Fruit fly (Drosophila melanogaster) whole organism, prepupa: ENCODE data around the gene phtm.
A peak's percentile ranks its signal among the peaks of the same experiment; 100 is the strongest.

Experiments used
- Blimp-1 ChIP-seq: fragments of 200-800 bp; sonication (Bioruptor generic); optimal IDR thresholded peaks from 3 replicates; lab custom pipeline; 2017; ENCODE audit warnings: missing biosample characterization, missing genetic modification characterization, mild to moderate bottlenecking, moderate library complexity, missing genetic modification reagents
- CG10631 ChIP-seq: fragments of 200-800 bp; sonication (Bioruptor generic); optimal IDR thresholded peaks from 2 replicates; lab custom pipeline; 2016; ENCODE audit warnings: missing biosample characterization, missing genetic modification characterization
- CG11762 ChIP-seq: fragments of 200-800 bp; sonication (Bioruptor generic); optimal IDR thresholded peaks from 3 replicates; lab custom pipeline; 2016; ENCODE audit warnings: missing biosample characterization, missing genetic modification characterization; ENCODE audit not compliant: insufficient read depth
- CG11902 ChIP-seq: fragments of 200-800 bp; sonication (Bioruptor generic); optimal IDR thresholded peaks from 3 replicates; lab custom pipeline; 2016; ENCODE audit warnings: missing biosample characterization, missing genetic modification characterization
- CG15336 ChIP-seq: fragments of 200-800 bp; sonication (Bioruptor generic); IDR thresholded peaks from 2 replicates; pipeline ENCODE4 v1.3.6; 2022; ENCODE audit warnings: missing biosample characterization, missing genetic modification characterization
- CG1621 ChIP-seq: fragments of 200-800 bp; sonication (Bioruptor generic); optimal IDR thresholded peaks from 3 replicates; lab custom pipeline; 2018; ENCODE audit warnings: missing biosample characterization, mild to moderate bottlenecking, missing genetic modification characterization
- CG3032 ChIP-seq: fragments of 200-800 bp; optimal IDR thresholded peaks from 2 replicates; lab custom pipeline; 2019; ENCODE audit warnings: missing biosample characterization, mild to moderate bottlenecking, missing genetic modification characterization, moderate library complexity
- CG32006 ChIP-seq: fragments of 200-800 bp; sonication (Bioruptor generic); optimal IDR thresholded peaks from 3 replicates; lab custom pipeline; 2017; ENCODE audit warnings: missing biosample characterization, mild to moderate bottlenecking, missing genetic modification characterization
- CG34406 ChIP-seq: fragments of 200-800 bp; sonication (Bioruptor generic); optimal IDR thresholded peaks from 3 replicates; lab custom pipeline; 2016; ENCODE audit warnings: missing biosample characterization, missing genetic modification characterization
- CG3919 ChIP-seq: fragments of 200-800 bp; sonication (Bioruptor generic); optimal IDR thresholded peaks from 3 replicates; lab custom pipeline; 2016; ENCODE audit warnings: missing biosample characterization, missing genetic modification characterization
- CG4318 ChIP-seq: fragments of 200-800 bp; sonication (Bioruptor generic); optimal IDR thresholded peaks from 3 replicates; lab custom pipeline; 2017; ENCODE audit warnings: missing biosample characterization, mild to moderate bottlenecking, missing genetic modification characterization
- CG6163 ChIP-seq: fragments of 200-800 bp; sonication (Bioruptor generic); IDR thresholded peaks from 3 replicates; pipeline ENCODE4 v1.3.6; 2022; ENCODE audit warnings: missing biosample characterization, missing genetic modification characterization
- CG6276 ChIP-seq: fragments of 200-800 bp; sonication (Bioruptor generic); optimal IDR thresholded peaks from 2 replicates; lab custom pipeline; 2017; ENCODE audit warnings: missing biosample characterization, mild to moderate bottlenecking, missing genetic modification characterization
- CG6792 ChIP-seq: fragments of 200-800 bp; sonication (Bioruptor generic); optimal IDR thresholded peaks from 3 replicates; lab custom pipeline; 2016; ENCODE audit warnings: missing biosample characterization, missing genetic modification characterization
- CG6808 ChIP-seq: fragments of 200-800 bp; sonication (Bioruptor generic); optimal IDR thresholded peaks from 3 replicates; lab custom pipeline; 2017; ENCODE audit warnings: missing biosample characterization, missing genetic modification characterization, mild to moderate bottlenecking, moderate library complexity, missing genetic modification reagents
- CG7368 ChIP-seq: fragments of 200-800 bp; sonication (Bioruptor generic); optimal IDR thresholded peaks from 3 replicates; lab custom pipeline; 2016; ENCODE audit warnings: missing biosample characterization, missing genetic modification characterization
- CG8119 ChIP-seq: fragments of 200-800 bp; sonication (Bioruptor generic); IDR thresholded peaks from 3 replicates; pipeline ENCODE4 v1.3.6; 2022; ENCODE audit warnings: missing biosample characterization, missing genetic modification characterization
- CG8319 ChIP-seq: fragments of 200-800 bp; sonication (Bioruptor generic); optimal IDR thresholded peaks from 3 replicates; lab custom pipeline; 2016; ENCODE audit warnings: missing biosample characterization, missing genetic modification characterization
- Eip75B ChIP-seq: fragments of 200-800 bp; sonication (Bioruptor generic); optimal IDR thresholded peaks from 3 replicates; lab custom pipeline; 2016; ENCODE audit warnings: missing biosample characterization, missing genetic modification characterization
- Eip93F ChIP-seq: fragments of 200-800 bp; sonication (Bioruptor generic); optimal IDR thresholded peaks from 2 replicates; lab custom pipeline; 2016; ENCODE audit warnings: missing biosample characterization, mild to moderate bottlenecking, missing genetic modification characterization
- Ets21C ChIP-seq: fragments of 200-800 bp; sonication (Bioruptor generic); optimal IDR thresholded peaks from 3 replicates; lab custom pipeline; 2016; ENCODE audit warnings: missing biosample characterization, missing genetic modification characterization
- Ets96B ChIP-seq: fragments of 200-800 bp; optimal IDR thresholded peaks from 2 replicates; lab custom pipeline; 2019; ENCODE audit warnings: missing biosample characterization, mild to moderate bottlenecking, missing genetic modification characterization, moderate library complexity
- Hr39 ChIP-seq: fragments of 200-800 bp; sonication (Bioruptor generic); optimal IDR thresholded peaks from 2 replicates; lab custom pipeline; 2016; ENCODE audit warnings: missing biosample characterization, missing genetic modification characterization
- Hr4 ChIP-seq: fragments of 200-800 bp; sonication (Bioruptor generic); optimal IDR thresholded peaks from 3 replicates; lab custom pipeline; 2016; ENCODE audit warnings: missing biosample characterization, missing genetic modification characterization
- Met ChIP-seq: fragments of 200-800 bp; sonication (Bioruptor generic); optimal IDR thresholded peaks from 3 replicates; lab custom pipeline; 2016; ENCODE audit warnings: missing biosample characterization, missing genetic modification characterization
- OdsH ChIP-seq: fragments of 200-800 bp; sonication (Bioruptor generic); optimal IDR thresholded peaks from 3 replicates; lab custom pipeline; 2016; ENCODE audit warnings: missing biosample characterization, missing genetic modification characterization
- Smox ChIP-seq: fragments of 200-800 bp; sonication (Bioruptor generic); optimal IDR thresholded peaks from 3 replicates; lab custom pipeline; 2016; ENCODE audit warnings: missing biosample characterization, missing genetic modification characterization
- Sox102F ChIP-seq: fragments of 200-800 bp; sonication (Bioruptor generic); optimal IDR thresholded peaks from 2 replicates; lab custom pipeline; 2016; ENCODE audit warnings: missing biosample characterization, mild to moderate bottlenecking, missing genetic modification characterization
- Sox14 ChIP-seq: fragments of 200-800 bp; sonication (Bioruptor generic); optimal IDR thresholded peaks from 3 replicates; lab custom pipeline; 2016; ENCODE audit warnings: missing biosample characterization, missing genetic modification characterization
- Sox15 ChIP-seq: fragments of 200-800 bp; sonication (Bioruptor generic); optimal IDR thresholded peaks from 3 replicates; lab custom pipeline; 2016; ENCODE audit warnings: missing biosample characterization, missing genetic modification characterization
- achi ChIP-seq: fragments of 200-800 bp; sonication (Bioruptor generic); optimal IDR thresholded peaks from 3 replicates; lab custom pipeline; 2016; ENCODE audit warnings: missing biosample characterization, missing genetic modification characterization
- cyc ChIP-seq: fragments of 200-800 bp; sonication (Bioruptor generic); optimal IDR thresholded peaks from 3 replicates; lab custom pipeline; 2016; ENCODE audit warnings: missing biosample characterization, missing genetic modification characterization
- dac ChIP-seq: fragments of 200-800 bp; sonication (Bioruptor generic); optimal IDR thresholded peaks from 2 replicates; lab custom pipeline; 2017; ENCODE audit warnings: missing biosample characterization, mild to moderate bottlenecking, missing genetic modification characterization
- eg ChIP-seq: fragments of 200-800 bp; sonication (Bioruptor generic); IDR thresholded peaks from 3 replicates; pipeline ENCODE4 v1.3.6; 2022; ENCODE audit warnings: missing biosample characterization, missing genetic modification characterization
- esn ChIP-seq: fragments of 200-800 bp; sonication (Bioruptor generic); optimal IDR thresholded peaks from 2 replicates; lab custom pipeline; 2016; ENCODE audit warnings: missing biosample characterization, mild to moderate bottlenecking, missing genetic modification characterization, moderate library complexity
- fd59A ChIP-seq: fragments of 200-800 bp; sonication (Bioruptor generic); optimal IDR thresholded peaks from 2 replicates; lab custom pipeline; 2017; ENCODE audit warnings: missing biosample characterization, mild to moderate bottlenecking, missing genetic modification characterization, missing genetic modification reagents
- fd85E ChIP-seq: fragments of 200-800 bp; sonication (Bioruptor generic); optimal IDR thresholded peaks from 3 replicates; lab custom pipeline; 2016; ENCODE audit warnings: missing biosample characterization, missing genetic modification characterization
- fkh ChIP-seq: fragments of 200-800 bp; sonication (Bioruptor generic); optimal IDR thresholded peaks from 3 replicates; lab custom pipeline; 2017; ENCODE audit warnings: missing biosample characterization, mild to moderate bottlenecking, missing genetic modification characterization, moderate library complexity
- lz ChIP-seq: fragments of 200-800 bp; sonication (Bioruptor generic); optimal IDR thresholded peaks from 3 replicates; lab custom pipeline; 2016; ENCODE audit warnings: missing biosample characterization, missing genetic modification characterization
- net ChIP-seq: fragments of 200-800 bp; sonication (Bioruptor generic); optimal IDR thresholded peaks from 3 replicates; lab custom pipeline; 2016; ENCODE audit warnings: missing biosample characterization, missing genetic modification characterization
- pdm3 ChIP-seq: fragments of 200-800 bp; sonication (Bioruptor generic); optimal IDR thresholded peaks from 3 replicates; lab custom pipeline; 2016; ENCODE audit warnings: missing biosample characterization, missing genetic modification characterization
- salr ChIP-seq, 2 experiments: fragments of 200-800 bp; sonication (Bioruptor generic); optimal IDR thresholded peaks; 3 replicates each; lab custom pipeline; 2016 to 2018; ENCODE audit warnings: missing biosample characterization in 2 of 2, missing genetic modification characterization in 2 of 2, mild to moderate bottlenecking in 1 of 2
- spab ChIP-seq: fragments of 200-800 bp; sonication (Bioruptor generic); optimal IDR thresholded peaks from 2 replicates; lab custom pipeline; 2017; ENCODE audit warnings: missing biosample characterization, mild to moderate bottlenecking, missing genetic modification characterization, missing genetic modification reagents
- svp ChIP-seq: fragments of 200-800 bp; sonication (Bioruptor generic); peaks from one replicate; lab custom pipeline; 2016; ENCODE audit warnings: missing biosample characterization, missing genetic modification characterization
- topi ChIP-seq: fragments of 200-800 bp; sonication (Bioruptor generic); optimal IDR thresholded peaks from 3 replicates; lab custom pipeline; 2016; ENCODE audit warnings: missing biosample characterization, missing genetic modification characterization
- vri ChIP-seq: fragments of 200-800 bp; sonication (Bioruptor generic); optimal IDR thresholded peaks from 3 replicates; lab custom pipeline; 2016; ENCODE audit warnings: missing biosample characterization, mild to moderate bottlenecking, missing genetic modification characterization

phtm gene

dm6 chrX:18645720-18646213, 39.8 kb upstream of the phtm start (continued):
- TF ChIP-seq Ets21C = peak; percentile 60
- peak; percentile 71 for TF ChIP-seq CG11762 (GFP tag; lab: Kevin White, UChicago)
- peak; percentile 79 for TF ChIP-seq CG15336 (GFP tag; lab: Robert Waterston, UW)
- TF ChIP-seq CG6792 = peak; percentile 72
- TF ChIP-seq spab (GFP tag; lab: Kevin White, UChicago) = peak; percentile 43
- peak; percentile 84 for TF ChIP-seq CG32006 (GFP tag; lab: Kevin White, UChicago)
- peak; percentile 75 for TF ChIP-seq Hr39
- TF ChIP-seq CG6808 (GFP tag; lab: Kevin White, UChicago) = peak; percentile 59
- TF ChIP-seq achi = peak; percentile 75
- TF ChIP-seq lz (GFP tag; lab: Kevin White, UChicago) = peak; percentile 76
- TF ChIP-seq CG3919 = peak; percentile 72
- TF ChIP-seq svp (GFP tag; lab: Kevin White, UChicago) = peak; percentile 81
- peak; percentile 67 for TF ChIP-seq Hr4 (GFP tag; lab: Kevin White, UChicago)
- TF ChIP-seq pdm3 (GFP tag; lab: Kevin White, UChicago) = peak; percentile 73
- TF ChIP-seq fd85E (GFP tag; lab: Kevin White, UChicago) = no peak
- TF ChIP-seq OdsH (GFP tag; lab: Kevin White, UChicago) = peak; percentile 76
- peak; percentile 69 for TF ChIP-seq vri (GFP tag; lab: Kevin White, UChicago)
- peak; percentile 70 for TF ChIP-seq Eip75B
- peak; percentile 53 for TF ChIP-seq CG8319 (GFP tag; lab: Kevin White, UChicago)
- peak; percentile 64 for TF ChIP-seq CG34406 (GFP tag; lab: Kevin White, UChicago)
- TF ChIP-seq topi = peak; percentile 76
- peak; percentile 62 for TF ChIP-seq Sox14 (GFP tag; lab: Kevin White, UChicago)

dm6 chrX:18646855-18647699, 38.5 kb upstream of the phtm start, which contains the start of gene Rip11:
Rip11 (minus strand) TSS chrX:18647648.
- no peak for TF ChIP-seq fkh
- no peak for TF ChIP-seq OdsH (GFP tag; lab: Kevin White, UChicago)
- TF ChIP-seq Ets21C = peak; percentile 42
- peak; percentile 68 for TF ChIP-seq lz (GFP tag; lab: Kevin White, UChicago)
- TF ChIP-seq esn (GFP tag; lab: Kevin White, UChicago) = peak; percentile 79
- peak; percentile 70 for TF ChIP-seq dac (GFP tag; lab: Kevin White, UChicago)
- TF ChIP-seq CG15336 (GFP tag; lab: Robert Waterston, UW) = peak; percentile 78
- no peak for TF ChIP-seq CG10631
- TF ChIP-seq CG7368 (GFP tag; lab: Kevin White, UChicago) = peak; percentile 68
- peak; percentile 56 for TF ChIP-seq Sox14 (GFP tag; lab: Kevin White, UChicago)
- TF ChIP-seq Sox102F (GFP tag; lab: Kevin White, UChicago) = peak; percentile 69
- TF ChIP-seq CG11762 (GFP tag; lab: Kevin White, UChicago) = peak; percentile 63
- TF ChIP-seq CG6276 (GFP tag; lab: Kevin White, UChicago) = no peak
- peak; percentile 66 for TF ChIP-seq CG32006 (GFP tag; lab: Kevin White, UChicago)
- peak; percentile 37 for TF ChIP-seq Eip93F
- peak; percentile 78 for TF ChIP-seq Met (GFP tag; lab: Kevin White, UChicago)
- TF ChIP-seq Sox15 (GFP tag; lab: Kevin White, UChicago) = no peak
- peak; percentile 61 for TF ChIP-seq CG34406 (GFP tag; lab: Kevin White, UChicago)
- peak; percentile 82 for TF ChIP-seq CG8119
- peak; percentile 69 for TF ChIP-seq Smox (GFP tag; lab: Kevin White, UChicago)
- TF ChIP-seq CG11902 = no peak
- peak; percentile 77 for TF ChIP-seq pdm3 (GFP tag; lab: Kevin White, UChicago)
- TF ChIP-seq salr (GFP tag; optimal IDR thresholded peaks at IDR 0.05; lab: Kevin White, UChicago) = peak in 1 of 2 experiments; percentile 32
- TF ChIP-seq CG3919 = peak; percentile 81
- TF ChIP-seq Ets96B (tag; lab: Kevin White, UChicago) = peak; percentile 68
- TF ChIP-seq spab (GFP tag; lab: Kevin White, UChicago) = peak; percentile 73
- TF ChIP-seq CG1621 = peak; percentile 73
- peak; percentile 95 for TF ChIP-seq Blimp-1 (GFP tag; lab: Kevin White, UChicago)
- no peak for TF ChIP-seq CG4318
- TF ChIP-seq achi = peak; percentile 71
- TF ChIP-seq net (GFP tag; lab: Kevin White, UChicago) = peak; percentile 82
- TF ChIP-seq cyc (GFP tag; lab: Kevin White, UChicago) = peak; percentile 59
- TF ChIP-seq eg (GFP tag; lab: Robert Waterston, UW) = peak; percentile 93
- TF ChIP-seq CG3032 = peak; percentile 49
- TF ChIP-seq vri (GFP tag; lab: Kevin White, UChicago) = peak; percentile 61
- peak; percentile 89 for TF ChIP-seq CG6163 (GFP tag; lab: Robert Waterston, UW)
- peak; percentile 53 for TF ChIP-seq fd59A (GFP tag; lab: Kevin White, UChicago)
- TF ChIP-seq CG6792 = peak; percentile 76
